Worm (Caenorhabditis elegans): ENCODE data around the gene wago-10.
A peak's percentile ranks its signal among the peaks of the same experiment; 100 is the strongest.

Gene wago-10

ce11 chrV:396309-396708, 53.1 kb downstream of the wago-10 start, which contains the start of gene nhr-253:
Gene nhr-253 (plus strand): TSS chrV:396593.
- TF ChIP-seq egl-13 (tag; optimal IDR thresholded peaks at IDR 0.05), result no peak
- TF ChIP-seq hpl-2 (GFP tag; optimal IDR thresholded peaks at IDR 0.05), result no peak
- peak; percentile 70 for TF ChIP-seq nhr-47 (tag; optimal IDR thresholded peaks at IDR 0.05)
- TF ChIP-seq elt-2 (tag; optimal IDR thresholded peaks at IDR 0.05), result no peak
- TF ChIP-seq nhr-20 (tag; optimal IDR thresholded peaks at IDR 0.05), result peak; percentile 33
- TF ChIP-seq fkh-8 (tag; optimal IDR thresholded peaks at IDR 0.05), result peak; percentile 82
- peak; percentile 36 for TF ChIP-seq dsc-1 (tag; optimal IDR thresholded peaks at IDR 0.05)
- TF ChIP-seq fkh-10 (GFP tag; optimal IDR thresholded peaks at IDR 0.05), result no peak
- TF ChIP-seq elt-3 (tag; optimal IDR thresholded peaks at IDR 0.05), result no peak
- no peak for TF ChIP-seq nhr-85 (tag)
- TF ChIP-seq nhr-84 (tag; optimal IDR thresholded peaks at IDR 0.05), result no peak
- no peak for TF ChIP-seq ets-5 (GFP tag; IDR thresholded peaks at IDR 0.05)
- no peak for TF ChIP-seq F16B12.6 (tag; optimal IDR thresholded peaks at IDR 0.05)
- no peak for TF ChIP-seq dpl-1 (GFP tag; optimal IDR thresholded peaks at IDR 0.05)
- no peak for TF ChIP-seq snpc-4 (tag; optimal IDR thresholded peaks at IDR 0.05)
- TF ChIP-seq mep-1 (tag; optimal IDR thresholded peaks at IDR 0.05), result no peak
